Fruit fly (Drosophila melanogaster) whole organism, embryonic: ENCODE data around the gene udt.

ENCODE experiments used
- CG10267 ChIP-seq: fragments of 200-800 bp; sonication (Bioruptor generic); optimal IDR thresholded peaks from 2 replicates; lab custom pipeline; 2018; ENCODE audit warnings: missing biosample characterization, mild to moderate bottlenecking, missing genetic modification characterization, moderate library complexity
- CG11504 ChIP-seq: fragments of 200-800 bp; sonication (Bioruptor generic); optimal IDR thresholded peaks from 3 replicates; lab custom pipeline; 2019; ENCODE audit warnings: missing biosample characterization, mild to moderate bottlenecking, missing genetic modification characterization, moderate library complexity
- CG12236 ChIP-seq: fragments of 200-800 bp; sonication (Bioruptor generic); optimal IDR thresholded peaks from 2 replicates; lab custom pipeline; 2016; ENCODE audit warnings: missing biosample characterization, missing genetic modification characterization
- CG14441 ChIP-seq: fragments of 200-800 bp; sonication (Bioruptor generic); IDR thresholded peaks from 2 replicates; pipeline ENCODE4 v1.3.6; 2022; ENCODE audit warnings: missing biosample characterization, missing genetic modification characterization
- CG14667 ChIP-seq: fragments of 200-800 bp; sonication (Bioruptor generic); IDR thresholded peaks from 2 replicates; pipeline ENCODE4 v1.3.6; 2022; ENCODE audit warnings: missing biosample characterization, missing genetic modification characterization
- CG14860 ChIP-seq: fragments of 200-800 bp; sonication (Bioruptor generic); IDR thresholded peaks from 3 replicates; pipeline ENCODE4 v1.3.6; 2022; ENCODE audit warnings: missing biosample characterization, missing genetic modification characterization; ENCODE audit not compliant: partially characterized antibody
- CG15073 ChIP-seq: fragments of 200-800 bp; sonication (Bioruptor generic); optimal IDR thresholded peaks from 2 replicates; lab custom pipeline; 2016; ENCODE audit warnings: missing biosample characterization, missing genetic modification characterization
- CG15514 ChIP-seq: fragments of 200-800 bp; sonication (Bioruptor generic); optimal IDR thresholded peaks from 3 replicates; lab custom pipeline; 2017; ENCODE audit warnings: missing biosample characterization, missing genetic modification characterization, mild to moderate bottlenecking, moderate library complexity, missing genetic modification reagents
- CG1603 ChIP-seq: fragments of 200-800 bp; sonication (Bioruptor generic); optimal IDR thresholded peaks from 2 replicates; lab custom pipeline; 2019; ENCODE audit warnings: missing biosample characterization, mild to moderate bottlenecking, missing genetic modification characterization, moderate library complexity
- CG17359 ChIP-seq: fragments of 200-800 bp; sonication (Bioruptor generic); optimal IDR thresholded peaks from 3 replicates; lab custom pipeline; 2018; ENCODE audit warnings: missing biosample characterization, mild to moderate bottlenecking, missing genetic modification characterization, moderate library complexity
- CG31441 ChIP-seq: fragments of 200-800 bp; sonication (Bioruptor generic); IDR thresholded peaks from 2 replicates; pipeline ENCODE4 v1.3.6; 2022; ENCODE audit warnings: missing biosample characterization, missing genetic modification characterization
- CG32767 ChIP-seq: fragments of 200-800 bp; sonication (Bioruptor generic); IDR thresholded peaks from 2 replicates; pipeline ENCODE4 v1.3.6; 2022; ENCODE audit warnings: missing biosample characterization, missing genetic modification characterization
- CG33213 ChIP-seq: fragments of 200-800 bp; sonication (Bioruptor generic); optimal IDR thresholded peaks from 3 replicates; lab custom pipeline; 2016; ENCODE audit warnings: missing biosample characterization, missing genetic modification characterization
- CG4730 ChIP-seq: fragments of 200-800 bp; sonication (Bioruptor generic); IDR thresholded peaks from 2 replicates; pipeline ENCODE4 v1.3.6; 2022; ENCODE audit warnings: missing biosample characterization, missing genetic modification characterization
- CG6272 ChIP-seq: fragments of 200-800 bp; sonication (Bioruptor generic); IDR thresholded peaks from 2 replicates; pipeline ENCODE4 v1.3.6; 2022; ENCODE audit warnings: missing biosample characterization, missing genetic modification characterization
- CG7745 ChIP-seq: fragments of 200-800 bp; sonication (Bioruptor generic); optimal IDR thresholded peaks from 2 replicates; lab custom pipeline; 2018; ENCODE audit warnings: missing biosample characterization, mild to moderate bottlenecking, missing genetic modification characterization, moderate library complexity
- Dbx ChIP-seq: fragments of 200-800 bp; sonication (Bioruptor generic); IDR thresholded peaks from 3 replicates; pipeline ENCODE4 v1.3.6; 2022; ENCODE audit warnings: missing biosample characterization, missing genetic modification characterization
- Ets97D ChIP-seq: fragments of 200-800 bp; sonication (Bioruptor generic); optimal IDR thresholded peaks from 3 replicates; lab custom pipeline; 2016; ENCODE audit warnings: missing biosample characterization, missing genetic modification characterization
- H15 ChIP-seq: fragments of 200-800 bp; sonication (Bioruptor generic); IDR thresholded peaks from 3 replicates; pipeline ENCODE4 v1.3.6; 2022; ENCODE audit warnings: missing biosample characterization, missing genetic modification characterization
- Hey ChIP-seq: fragments of 200-800 bp; sonication (Bioruptor generic); optimal IDR thresholded peaks from 3 replicates; lab custom pipeline; 2018; ENCODE audit warnings: missing biosample characterization, mild to moderate bottlenecking, missing genetic modification characterization
- Hr3 ChIP-seq: fragments of 200-800 bp; sonication (Bioruptor generic); optimal IDR thresholded peaks from 3 replicates; lab custom pipeline; 2016; ENCODE audit warnings: missing biosample characterization, missing genetic modification characterization
- Lhr ChIP-seq: fragments of 200-800 bp; sonication (Bioruptor generic); optimal IDR thresholded peaks from 3 replicates; lab custom pipeline; 2017; ENCODE audit warnings: mild to moderate bottlenecking, missing biosample characterization, missing genetic modification reagents, missing genetic modification characterization
- MESR4 ChIP-seq: fragments of 200-800 bp; sonication (Bioruptor generic); optimal IDR thresholded peaks from 2 replicates; lab custom pipeline; 2018; ENCODE audit warnings: missing biosample characterization, mild to moderate bottlenecking, missing genetic modification characterization, moderate library complexity
- Mad ChIP-seq: fragments of 200-800 bp; sonication (Bioruptor generic); optimal IDR thresholded peaks from 2 replicates; lab custom pipeline; 2016; ENCODE audit warnings: missing biosample characterization, missing genetic modification characterization
- Meics ChIP-seq: fragments of 200-800 bp; sonication (Bioruptor generic); optimal IDR thresholded peaks from 2 replicates; lab custom pipeline; 2017; ENCODE audit warnings: missing biosample characterization, mild to moderate bottlenecking, missing genetic modification characterization
- NC2α ChIP-seq: fragments of 200-800 bp; sonication (Bioruptor generic); optimal IDR thresholded peaks from 2 replicates; lab custom pipeline; 2016; ENCODE audit warnings: missing biosample characterization, missing genetic modification characterization
- NK7.1 ChIP-seq: fragments of 200-800 bp; sonication (Bioruptor generic); optimal IDR thresholded peaks from 3 replicates; lab custom pipeline; 2016; ENCODE audit warnings: missing biosample characterization, missing genetic modification characterization
- Neu2 ChIP-seq: fragments of 200-800 bp; sonication (Bioruptor generic); optimal IDR thresholded peaks from 3 replicates; lab custom pipeline; 2016; ENCODE audit warnings: missing biosample characterization, missing genetic modification characterization, borderline replicate concordance
- Stat92E ChIP-seq, 3 experiments: fragments of >200 bp in 2 of 3; fragments of 200-800 bp in 1 of 3; sonication (Bioruptor generic) in 1 of 3; optimal IDR thresholded peaks; 2 replicates each; lab custom pipeline; 2017 to 2019; ENCODE audit warnings: missing biosample characterization in 3 of 3, missing genetic modification characterization in 3 of 3, mild to moderate bottlenecking in 1 of 3, moderate library complexity in 1 of 3
- az2 ChIP-seq: fragments of 200-800 bp; sonication (Bioruptor generic); optimal IDR thresholded peaks from 3 replicates; lab custom pipeline; 2016; ENCODE audit warnings: missing biosample characterization, missing genetic modification characterization
- bsh ChIP-seq, 2 experiments: fragments of 200-800 bp; sonication (Bioruptor generic); optimal IDR thresholded peaks; 2 replicates each; lab custom pipeline; 2017 to 2018; ENCODE audit warnings: mild to moderate bottlenecking in 2 of 2, missing biosample characterization in 2 of 2, missing genetic modification characterization in 2 of 2, moderate library complexity in 1 of 2
- chif ChIP-seq, 2 experiments: fragments of 200-800 bp; sonication (Bioruptor generic); optimal IDR thresholded peaks; 3 replicates each; lab custom pipeline; 2016; ENCODE audit warnings: missing biosample characterization in 2 of 2, missing genetic modification characterization in 2 of 2
- chinmo ChIP-seq: fragments of 200-800 bp; sonication (Bioruptor generic); IDR thresholded peaks from 4 replicates; pipeline ENCODE4 v1.3.6; 2022; ENCODE audit warnings: missing biosample characterization, missing genetic modification characterization; ENCODE audit not compliant: partially characterized antibody
- croc ChIP-seq: fragments of 200-800 bp; sonication (Bioruptor generic); conservative IDR thresholded peaks from 3 replicates; pipeline ENCODE4 v1.3.6; 2022; ENCODE audit warnings: missing biosample characterization, missing genetic modification characterization
- dimm ChIP-seq: fragments of 200-800 bp; sonication (Bioruptor generic); IDR thresholded peaks from 2 replicates; pipeline ENCODE4 v1.3.6; 2022; ENCODE audit warnings: missing biosample characterization, missing genetic modification characterization
- emc ChIP-seq: fragments of 200-800 bp; sonication (Bioruptor generic); optimal IDR thresholded peaks from 2 replicates; lab custom pipeline; 2016; ENCODE audit warnings: missing biosample characterization, missing genetic modification characterization
- fd102C ChIP-seq: fragments of 200-800 bp; sonication (Bioruptor generic); optimal IDR thresholded peaks from 2 replicates; lab custom pipeline; 2018; ENCODE audit warnings: missing biosample characterization, mild to moderate bottlenecking, missing genetic modification characterization, moderate library complexity
- fru ChIP-seq: fragments of >200 bp; optimal IDR thresholded peaks from 2 replicates; lab custom pipeline; 2017
- kah ChIP-seq: fragments of 200-800 bp; sonication (Bioruptor generic); optimal IDR thresholded peaks from 2 replicates; lab custom pipeline; 2018; ENCODE audit warnings: missing biosample characterization, mild to moderate bottlenecking, missing genetic modification characterization
- lilli ChIP-seq: fragments of 200-800 bp; sonication (Bioruptor generic); optimal IDR thresholded peaks from 3 replicates; lab custom pipeline; 2016; ENCODE audit warnings: missing biosample characterization, missing genetic modification characterization
- onecut ChIP-seq: fragments of 200-800 bp; sonication (Bioruptor generic); IDR thresholded peaks from 2 replicates; pipeline ENCODE4 v1.3.6; 2022; ENCODE audit warnings: missing biosample characterization, missing genetic modification characterization
- otp ChIP-seq: fragments of 200-800 bp; sonication (Bioruptor generic); IDR thresholded peaks from 3 replicates; pipeline ENCODE4, ENCODE4 v1.3.6; 2022; ENCODE audit warnings: missing biosample characterization, missing genetic modification characterization
- pita ChIP-seq: fragments of 200-800 bp; sonication (Bioruptor generic); optimal IDR thresholded peaks from 2 replicates; lab custom pipeline; 2017; ENCODE audit warnings: missing biosample characterization, mild to moderate bottlenecking, missing genetic modification characterization
- prd ChIP-seq, 3 experiments: fragments of >200 bp in 2 of 3; fragments of 200-800 bp in 1 of 3; sonication (Bioruptor generic) in 1 of 3; optimal IDR thresholded peaks in 2 of 3; IDR thresholded peaks in 1 of 3; 2 replicates in 2 of 3; 3 replicates in 1 of 3; pipeline versions ENCODE4 v1.3.6 to Lab custom; 2017 to 2022; ENCODE audit warnings: missing biosample characterization in 1 of 3, missing genetic modification characterization in 1 of 3
- sr ChIP-seq: fragments of 200-800 bp; sonication (Bioruptor generic); IDR thresholded peaks from 3 replicates; pipeline ENCODE4 v1.3.6; 2022; ENCODE audit warnings: missing biosample characterization, missing genetic modification characterization
- tap ChIP-seq: fragments of 200-800 bp; optimal IDR thresholded peaks from 3 replicates; lab custom pipeline; 2019; ENCODE audit warnings: missing biosample characterization, mild to moderate bottlenecking, missing genetic modification characterization, moderate library complexity
- ttk ChIP-seq: fragments of 200-800 bp; sonication (Bioruptor generic); IDR thresholded peaks from 2 replicates; pipeline ENCODE4 v2.1.2; 2022; ENCODE audit warnings: missing biosample characterization, missing genetic modification characterization
- unpg ChIP-seq: fragments of 200-800 bp; sonication (Bioruptor generic); optimal IDR thresholded peaks from 3 replicates; lab custom pipeline; 2018; ENCODE audit warnings: missing biosample characterization, mild to moderate bottlenecking, missing genetic modification characterization, moderate library complexity

Gene udt

DNA sequence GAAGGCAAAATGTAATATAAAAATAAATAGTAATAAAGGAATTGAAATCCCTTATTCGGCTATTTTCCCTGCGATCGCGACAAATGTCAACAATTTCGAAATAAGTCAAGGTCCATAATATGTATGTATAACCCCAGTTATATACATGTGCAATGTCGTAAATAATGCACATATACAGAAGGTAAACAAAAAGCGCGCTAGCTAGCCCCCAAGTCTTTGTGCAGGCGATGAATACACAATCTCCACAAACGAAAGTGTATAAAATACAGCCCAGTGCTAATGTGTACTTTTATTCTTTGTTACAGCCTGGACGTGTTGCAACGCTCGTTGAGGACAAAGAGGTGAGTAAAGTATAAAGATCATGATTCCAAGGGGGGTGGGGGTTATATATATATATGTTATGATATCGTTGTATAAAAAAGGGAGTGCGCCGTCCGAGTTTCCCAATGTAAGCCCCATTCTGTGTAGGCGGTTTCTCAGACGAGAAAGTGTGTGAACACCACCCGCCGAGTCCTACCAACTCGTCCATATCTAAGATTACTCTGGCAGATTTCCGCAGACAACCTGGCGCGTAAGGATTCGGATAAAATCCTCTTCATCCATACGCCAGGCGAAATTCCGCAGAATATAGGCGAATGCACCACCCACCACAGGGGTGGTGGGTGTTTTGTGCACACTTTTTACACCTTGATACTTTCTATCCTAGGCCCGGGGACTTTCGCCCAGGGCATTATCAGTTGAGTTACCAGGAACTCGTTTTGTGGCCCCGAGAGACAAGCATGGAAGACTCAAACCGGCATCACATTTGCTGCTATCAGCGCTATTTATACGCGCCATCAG lies 33.2 kb downstream of the udt start (continued):
- no peak for TF ChIP-seq bsh (GFP tag; optimal IDR thresholded peaks at IDR 0.05; lab: Kevin White, UChicago)
- no peak for TF ChIP-seq fru (lab: Kevin White, UChicago)
- TF ChIP-seq CG12236 (GFP tag; lab: Kevin White, UChicago): no peak
- TF ChIP-seq CG4730: no peak
- peak; percentile 53; the same call in 1 of the 2 replicates for TF ChIP-seq ttk
- TF ChIP-seq NC2α: no peak
- peak; percentile 16 for TF ChIP-seq fd102C (GFP tag; lab: Kevin White, UChicago)
- TF ChIP-seq CG15514 (GFP tag; lab: Kevin White, UChicago): peak; percentile 25
- no peak for TF ChIP-seq CG15073 (GFP tag; lab: Kevin White, UChicago)
- TF ChIP-seq CG6272 (GFP tag; lab: Robert Waterston, UW): 0 out of 2 replicates have a peak, but pooled peaks have one; percentile 27
- no peak for TF ChIP-seq CG17359 (tag; lab: Kevin White, UChicago)
- peak; percentile 99 for TF ChIP-seq chinmo (GFP tag; lab: Robert Waterston, UW)
- TF ChIP-seq CG14860 (GFP tag; lab: Robert Waterston, UW): peak; percentile 63; the same call in 2 of the 3 replicates
- no peak for TF ChIP-seq Ets97D
- TF ChIP-seq Stat92E (GFP tag; optimal IDR thresholded peaks at IDR 0.05; lab: Kevin White, UChicago): peak in 2 of 3 experiments; percentile 65 to 92
- TF ChIP-seq Hey (tag; lab: Kevin White, UChicago): no peak
- no peak for TF ChIP-seq dimm (GFP tag; lab: Robert Waterston, UW)
- no peak for TF ChIP-seq tap (tag; lab: Kevin White, UChicago)
- TF ChIP-seq CG14441 (GFP tag; lab: Robert Waterston, UW): no peak
- TF ChIP-seq CG1603 (tag; lab: Kevin White, UChicago): no peak
- TF ChIP-seq CG32767 (GFP tag; lab: Robert Waterston, UW): no peak
- no peak for TF ChIP-seq Mad (GFP tag; lab: Kevin White, UChicago)
- no peak for TF ChIP-seq CG33213 (GFP tag; lab: Kevin White, UChicago)
- no peak for TF ChIP-seq CG10267 (tag; lab: Kevin White, UChicago)
- 0 out of 3 replicates have a peak, but pooled peaks have one; percentile 36 for TF ChIP-seq sr (GFP tag; lab: Robert Waterston, UW)
- peak; percentile 9 for TF ChIP-seq lilli (GFP tag; lab: Kevin White, UChicago)
- no peak for TF ChIP-seq H15 (GFP tag; lab: Robert Waterston, UW)
- TF ChIP-seq croc (GFP tag; lab: Robert Waterston, UW): no peak
- no peak for TF ChIP-seq Meics (GFP tag; lab: Kevin White, UChicago)
- no peak for TF ChIP-seq prd (optimal IDR thresholded peaks at IDR 0.05; lab: Kevin White, UChicago)
- 0 out of 3 replicates have a peak, but pooled peaks have one; percentile 38 for TF ChIP-seq prd (GFP tag; IDR thresholded peaks at IDR 0.05; lab: Robert Waterston, UW)
- TF ChIP-seq otp: no peak
- no peak for TF ChIP-seq CG31441 (GFP tag; lab: Robert Waterston, UW)
- TF ChIP-seq CG14667: no peak
- no peak for TF ChIP-seq kah (GFP tag; lab: Kevin White, UChicago)
- no peak for TF ChIP-seq Lhr (GFP tag; lab: Kevin White, UChicago)
- TF ChIP-seq emc (GFP tag; lab: Kevin White, UChicago): no peak
- TF ChIP-seq MESR4 (GFP tag; lab: Kevin White, UChicago): no peak
- TF ChIP-seq CG11504 (tag; lab: Kevin White, UChicago): peak; percentile 6
- TF ChIP-seq chif (GFP tag; optimal IDR thresholded peaks at IDR 0.05; lab: Kevin White, UChicago): no peak
- TF ChIP-seq Dbx (GFP tag; lab: Robert Waterston, UW): no peak
- no peak for TF ChIP-seq Hr3 (GFP tag; lab: Kevin White, UChicago)
- no peak for TF ChIP-seq pita (GFP tag; lab: Kevin White, UChicago)
- TF ChIP-seq onecut (GFP tag; lab: Robert Waterston, UW): peak; percentile 19; the same call in 1 of the 2 replicates
- no peak for TF ChIP-seq Neu2
- TF ChIP-seq CG7745 (tag; lab: Kevin White, UChicago): no peak
- no peak for TF ChIP-seq unpg (GFP tag; lab: Kevin White, UChicago)
- no peak for TF ChIP-seq NK7.1
- TF ChIP-seq az2 (GFP tag; lab: Kevin White, UChicago): no peak
